Fruit fly (Drosophila melanogaster) whole organism, embryonic: ENCODE data around the gene CG10195.

Source experiments
- Abd-B ChIP-seq: fragments of 200-800 bp; sonication (Bioruptor generic); optimal IDR thresholded peaks from 2 replicates; lab custom pipeline; 2018; ENCODE audit warnings: missing biosample characterization, mild to moderate bottlenecking, missing genetic modification characterization, moderate library complexity
- Blimp-1 ChIP-seq: fragments of 200-800 bp; sonication (Bioruptor generic); optimal IDR thresholded peaks from 3 replicates; lab custom pipeline; 2018; ENCODE audit warnings: missing biosample characterization, missing genetic modification characterization, mild to moderate bottlenecking, moderate library complexity, missing genetic modification reagents
- BtbVII ChIP-seq: fragments of 200-800 bp; sonication (Bioruptor generic); optimal IDR thresholded peaks from 3 replicates; lab custom pipeline; 2017; ENCODE audit warnings: missing biosample characterization, mild to moderate bottlenecking, missing genetic modification characterization
- CG10147 ChIP-seq: fragments of 200-800 bp; sonication (Bioruptor generic); optimal IDR thresholded peaks from 2 replicates; lab custom pipeline; 2019; ENCODE audit warnings: missing biosample characterization, mild to moderate bottlenecking, missing genetic modification characterization, moderate library complexity
- CG10267 ChIP-seq: fragments of 200-800 bp; sonication (Bioruptor generic); optimal IDR thresholded peaks from 2 replicates; lab custom pipeline; 2018; ENCODE audit warnings: missing biosample characterization, mild to moderate bottlenecking, missing genetic modification characterization, moderate library complexity
- CG10366 ChIP-seq: fragments of 200-800 bp; sonication (Bioruptor generic); IDR thresholded peaks from 2 replicates; pipeline ENCODE4 v1.3.6; 2022; ENCODE audit warnings: missing biosample characterization, missing genetic modification characterization
- CG1233 ChIP-seq: fragments of 200-800 bp; sonication (Bioruptor generic); optimal IDR thresholded peaks from 4 replicates; lab custom pipeline; 2018; ENCODE audit warnings: missing biosample characterization, mild to moderate bottlenecking, missing genetic modification characterization
- CG16813 ChIP-seq: fragments of 200-800 bp; sonication (Bioruptor generic); IDR thresholded peaks from 3 replicates; pipeline ENCODE4 v1.3.6; 2022; ENCODE audit warnings: missing biosample characterization, missing genetic modification characterization; ENCODE audit not compliant: partially characterized antibody
- CG17802 ChIP-seq: fragments of 200-800 bp; sonication (Bioruptor generic); optimal IDR thresholded peaks from 2 replicates; lab custom pipeline; 2018; ENCODE audit warnings: missing biosample characterization, mild to moderate bottlenecking, missing genetic modification characterization, moderate library complexity
- CG30403 ChIP-seq: fragments of 200-800 bp; sonication (Bioruptor generic); optimal IDR thresholded peaks from 3 replicates; lab custom pipeline; 2016; ENCODE audit warnings: missing biosample characterization, missing genetic modification characterization
- CG31365 ChIP-seq: fragments of 200-800 bp; sonication (Bioruptor generic); optimal IDR thresholded peaks from 2 replicates; lab custom pipeline; 2018; ENCODE audit warnings: missing biosample characterization, mild to moderate bottlenecking, missing genetic modification characterization
- CG3163 ChIP-seq: fragments of 200-800 bp; sonication (Bioruptor generic); optimal IDR thresholded peaks from 3 replicates; lab custom pipeline; 2016; ENCODE audit warnings: missing biosample characterization, missing genetic modification characterization
- CG3407 ChIP-seq: fragments of 200-800 bp; sonication (Bioruptor generic); optimal IDR thresholded peaks from 2 replicates; lab custom pipeline; 2018; ENCODE audit warnings: missing biosample characterization, mild to moderate bottlenecking, missing genetic modification characterization
- CG5180 ChIP-seq: fragments of 200-800 bp; sonication (Bioruptor generic); optimal IDR thresholded peaks from 3 replicates; lab custom pipeline; 2017; ENCODE audit warnings: missing biosample characterization, missing genetic modification characterization, mild to moderate bottlenecking, moderate library complexity, missing genetic modification reagents
- CG8924 ChIP-seq: fragments of 200-800 bp; optimal IDR thresholded peaks from 3 replicates; lab custom pipeline; 2019; ENCODE audit warnings: missing biosample characterization, mild to moderate bottlenecking, missing genetic modification characterization, moderate library complexity
- Ets97D ChIP-seq: fragments of 200-800 bp; sonication (Bioruptor generic); optimal IDR thresholded peaks from 3 replicates; lab custom pipeline; 2016; ENCODE audit warnings: missing biosample characterization, missing genetic modification characterization
- H2.0 ChIP-seq: fragments of 200-800 bp; sonication (Bioruptor generic); IDR thresholded peaks from 2 replicates; pipeline ENCODE4 v1.3.6; 2022; ENCODE audit warnings: missing biosample characterization, missing genetic modification characterization
- HLH4C ChIP-seq: fragments of 200-800 bp; sonication (Bioruptor generic); IDR thresholded peaks from 3 replicates; pipeline ENCODE4 v1.3.6; 2022; ENCODE audit warnings: missing biosample characterization, missing genetic modification characterization; ENCODE audit not compliant: partially characterized antibody
- Hmr ChIP-seq: fragments of 200-800 bp; sonication (Bioruptor generic); optimal IDR thresholded peaks from 3 replicates; lab custom pipeline; 2017; ENCODE audit warnings: mild to moderate bottlenecking, missing biosample characterization, missing genetic modification reagents, missing genetic modification characterization
- Hr39 ChIP-seq: fragments of >200 bp; optimal IDR thresholded peaks from 2 replicates; lab custom pipeline; 2017
- Neu2 ChIP-seq: fragments of 200-800 bp; sonication (Bioruptor generic); optimal IDR thresholded peaks from 3 replicates; lab custom pipeline; 2016; ENCODE audit warnings: missing biosample characterization, missing genetic modification characterization, borderline replicate concordance
- Opbp ChIP-seq: fragments of 200-800 bp; sonication (Bioruptor generic); IDR thresholded peaks from 3 replicates; pipeline ENCODE4 v1.3.6; 2022; ENCODE audit warnings: missing biosample characterization, missing genetic modification characterization; ENCODE audit not compliant: partially characterized antibody
- Ptx1 ChIP-seq: fragments of 200-800 bp; sonication (Bioruptor generic); IDR thresholded peaks from 2 replicates; pipeline ENCODE4 v1.3.6; 2022; ENCODE audit warnings: missing biosample characterization, missing genetic modification characterization
- Spps ChIP-seq: fragments of 200-800 bp; sonication (Bioruptor generic); optimal IDR thresholded peaks from 2 replicates; lab custom pipeline; 2018; ENCODE audit warnings: missing biosample characterization, mild to moderate bottlenecking, missing genetic modification characterization
- abd-A ChIP-seq: fragments of 200-800 bp; sonication (Bioruptor generic); optimal IDR thresholded peaks from 3 replicates; lab custom pipeline; 2019; ENCODE audit warnings: missing biosample characterization, mild to moderate bottlenecking, missing genetic modification characterization, moderate library complexity
- ara ChIP-seq: fragments of 200-800 bp; sonication (Bioruptor generic); IDR thresholded peaks from 2 replicates; pipeline ENCODE4 v1.3.6; 2022; ENCODE audit warnings: missing biosample characterization, missing genetic modification characterization
- ase ChIP-seq: fragments of 200-800 bp; sonication (Bioruptor generic); IDR thresholded peaks from 3 replicates; pipeline ENCODE4 v1.3.6; 2022; ENCODE audit warnings: missing biosample characterization, missing genetic modification characterization
- caup ChIP-seq: fragments of 200-800 bp; sonication (Bioruptor generic); optimal IDR thresholded peaks from 3 replicates; lab custom pipeline; 2017; ENCODE audit warnings: missing biosample characterization, mild to moderate bottlenecking, missing genetic modification characterization, moderate library complexity; ENCODE audit not compliant: severe bottlenecking
- chinmo ChIP-seq: fragments of 200-800 bp; sonication (Bioruptor generic); IDR thresholded peaks from 4 replicates; pipeline ENCODE4 v1.3.6; 2022; ENCODE audit warnings: missing biosample characterization, missing genetic modification characterization; ENCODE audit not compliant: partially characterized antibody
- cwo ChIP-seq: fragments of 200-800 bp; sonication (Bioruptor generic); optimal IDR thresholded peaks from 3 replicates; lab custom pipeline; 2017; ENCODE audit warnings: missing biosample characterization, missing genetic modification characterization, mild to moderate bottlenecking, moderate library complexity, missing genetic modification reagents
- ewg ChIP-seq: fragments of 200-800 bp; sonication (Bioruptor generic); optimal IDR thresholded peaks from 3 replicates; lab custom pipeline; 2017; ENCODE audit warnings: mild to moderate bottlenecking, missing biosample characterization, missing genetic modification reagents, missing genetic modification characterization
- fu2 ChIP-seq: fragments of 200-800 bp; sonication (Bioruptor generic); optimal IDR thresholded peaks from 2 replicates; lab custom pipeline; 2016; ENCODE audit warnings: missing biosample characterization, missing genetic modification characterization
- gfzf ChIP-seq: fragments of 200-800 bp; sonication (Bioruptor generic); optimal IDR thresholded peaks from 2 replicates; lab custom pipeline; 2016; ENCODE audit warnings: missing biosample characterization, mild to moderate bottlenecking, missing genetic modification characterization, moderate library complexity
- gsb-n ChIP-seq: fragments of 200-800 bp; sonication (Bioruptor generic); optimal IDR thresholded peaks from 3 replicates; lab custom pipeline; 2018; ENCODE audit warnings: missing biosample characterization, mild to moderate bottlenecking, missing genetic modification characterization
- klu ChIP-seq: fragments of 200-800 bp; sonication (Bioruptor generic); IDR thresholded peaks from 2 replicates; pipeline ENCODE4 v1.3.6; 2022; ENCODE audit warnings: missing biosample characterization, missing genetic modification characterization
- kni ChIP-seq: fragments of 200-800 bp; sonication (Bioruptor generic); optimal IDR thresholded peaks from 3 replicates; lab custom pipeline; 2017; ENCODE audit warnings: mild to moderate bottlenecking, missing biosample characterization, missing genetic modification reagents, missing genetic modification characterization
- lola ChIP-seq, 3 experiments: fragments of >200 bp in 2 of 3; fragments of 200-800 bp in 1 of 3; sonication (Bioruptor generic) in 1 of 3; optimal IDR thresholded peaks; 2 replicates each; lab custom pipeline; 2017 to 2019; ENCODE audit warnings: missing biosample characterization in 3 of 3, missing genetic modification characterization in 3 of 3, mild to moderate bottlenecking in 1 of 3, moderate library complexity in 1 of 3
- nau ChIP-seq: fragments of 200-800 bp; sonication (Bioruptor generic); optimal IDR thresholded peaks from 3 replicates; lab custom pipeline; 2017; ENCODE audit warnings: missing biosample characterization, mild to moderate bottlenecking, missing genetic modification characterization, missing genetic modification reagents
- org-1 ChIP-seq: fragments of 200-800 bp; sonication (Bioruptor generic); optimal IDR thresholded peaks from 2 replicates; lab custom pipeline; 2017; ENCODE audit warnings: missing biosample characterization, missing genetic modification characterization
- rib ChIP-seq: fragments of 200-800 bp; sonication (Bioruptor generic); IDR thresholded peaks from 2 replicates; pipeline ENCODE4 v1.3.6; 2022; ENCODE audit warnings: missing biosample characterization, missing genetic modification characterization
- run ChIP-seq: fragments of 200-800 bp; sonication (Bioruptor generic); optimal IDR thresholded peaks from 3 replicates; lab custom pipeline; 2018; ENCODE audit warnings: missing biosample characterization, mild to moderate bottlenecking, missing genetic modification characterization
- sens ChIP-seq: fragments of 200-800 bp; sonication (Bioruptor generic); peaks from one replicate; lab custom pipeline; 2016; ENCODE audit warnings: missing biosample characterization, missing genetic modification characterization
- sim ChIP-seq: fragments of 200-800 bp; sonication (Bioruptor generic); IDR thresholded peaks from 2 replicates; pipeline ENCODE4 v1.3.6; 2022; ENCODE audit warnings: missing biosample characterization, missing genetic modification characterization
- sr ChIP-seq: fragments of 200-800 bp; sonication (Bioruptor generic); IDR thresholded peaks from 3 replicates; pipeline ENCODE4 v1.3.6; 2022; ENCODE audit warnings: missing biosample characterization, missing genetic modification characterization
- trh ChIP-seq: fragments of 200-800 bp; sonication (Bioruptor generic); optimal IDR thresholded peaks from 2 replicates; lab custom pipeline; 2016; ENCODE audit warnings: missing biosample characterization, missing genetic modification characterization
- tx ChIP-seq: fragments of 200-800 bp; sonication (Bioruptor generic); optimal IDR thresholded peaks from 2 replicates; lab custom pipeline; 2016; ENCODE audit warnings: missing biosample characterization, missing genetic modification characterization
- wor ChIP-seq: fragments of 200-800 bp; sonication (Bioruptor generic); IDR thresholded peaks from 2 replicates; pipeline ENCODE4 v1.3.6; 2022; ENCODE audit warnings: missing biosample characterization, missing genetic modification characterization
- zen ChIP-seq: fragments of 200-800 bp; sonication (Bioruptor generic); optimal IDR thresholded peaks from 3 replicates; lab custom pipeline; 2018; ENCODE audit warnings: missing biosample characterization, mild to moderate bottlenecking, missing genetic modification characterization, moderate library complexity

The CG10195 gene

DNA sequence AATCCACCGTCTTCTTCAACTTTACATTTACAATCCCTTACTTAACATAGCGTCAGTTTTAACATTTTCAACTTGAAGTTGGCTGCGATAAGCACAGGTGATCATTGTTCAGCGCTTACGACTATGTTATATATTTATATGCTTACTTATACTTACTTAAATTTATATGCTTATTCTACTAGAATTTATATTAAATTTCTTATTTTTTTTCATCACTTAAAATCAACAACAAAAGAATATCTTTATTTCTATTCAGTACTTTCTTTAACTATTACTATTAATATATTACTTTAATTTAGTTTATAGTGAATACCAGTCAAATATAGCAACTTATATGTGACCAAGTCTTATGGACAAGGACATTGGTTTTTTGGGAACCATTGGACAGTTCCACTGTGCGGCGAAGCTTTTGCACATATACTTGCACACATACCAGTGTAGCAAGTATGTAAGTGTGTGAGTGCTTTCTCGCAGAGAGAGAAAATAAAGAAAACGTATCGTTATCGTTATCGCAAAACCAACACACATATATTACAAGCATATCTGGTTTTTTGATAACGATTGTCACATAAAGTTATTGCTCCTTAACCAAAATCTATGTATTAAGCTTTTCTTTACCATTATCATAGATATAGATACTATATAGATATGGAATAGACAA, 32.8 kb upstream of the CG10195 start, which contains the start of gene Hasp (continued):
- TF ChIP-seq CG3407 = no peak
- no peak for TF ChIP-seq CG3163 (GFP tag; lab: Kevin White, UChicago)
- TF ChIP-seq sr = no peak
- no peak for TF ChIP-seq wor (GFP tag; lab: Robert Waterston, UW)
- TF ChIP-seq cwo = peak; percentile 29
- 0 out of 2 replicates have a peak, but pooled peaks have one; percentile 19 for TF ChIP-seq H2.0 (GFP tag; lab: Robert Waterston, UW)
- peak; percentile 29 for TF ChIP-seq CG1233 (GFP tag; lab: Kevin White, UChicago)
- TF ChIP-seq Hmr (GFP tag; lab: Kevin White, UChicago) = peak; percentile 43
- no peak for TF ChIP-seq abd-A (tag; lab: Kevin White, UChicago)
- no peak for TF ChIP-seq Neu2 (GFP tag; lab: Kevin White, UChicago)
- peak; percentile 52 for TF ChIP-seq CG10147 (GFP tag; lab: Kevin White, UChicago)
- no peak for TF ChIP-seq Hr39
- TF ChIP-seq BtbVII (GFP tag; lab: Kevin White, UChicago) = no peak
- peak; percentile 41 for TF ChIP-seq ewg (GFP tag; lab: Kevin White, UChicago)
- TF ChIP-seq zen (tag; lab: Kevin White, UChicago) = no peak
- TF ChIP-seq org-1 (GFP tag; lab: Kevin White, UChicago) = no peak
- TF ChIP-seq Abd-B (GFP tag; lab: Kevin White, UChicago) = peak; percentile 41
- TF ChIP-seq nau (GFP tag; lab: Kevin White, UChicago) = no peak
- TF ChIP-seq Ets97D (GFP tag; lab: Kevin White, UChicago) = peak; percentile 55
- TF ChIP-seq CG8924 (tag; lab: Kevin White, UChicago) = peak; percentile 9
- TF ChIP-seq CG17802 (tag; lab: Kevin White, UChicago) = no peak
- no peak for TF ChIP-seq CG31365 (tag; lab: Kevin White, UChicago)
- peak; percentile 72; the same call in 1 of the 4 replicates for TF ChIP-seq chinmo (GFP tag; lab: Robert Waterston, UW)
- TF ChIP-seq Blimp-1 = peak; percentile 75
- peak; percentile 51 for TF ChIP-seq Ptx1 (GFP tag; lab: Robert Waterston, UW)
- peak; percentile 68 for TF ChIP-seq CG16813 (GFP tag; lab: Robert Waterston, UW)
- no peak for TF ChIP-seq CG5180 (GFP tag; lab: Kevin White, UChicago)
- peak; percentile 40; the same call in 1 of the 3 replicates for TF ChIP-seq ase (GFP tag; lab: Robert Waterston, UW)
- peak; percentile 51 for TF ChIP-seq caup (GFP tag; lab: Kevin White, UChicago)
- no peak for TF ChIP-seq klu
- TF ChIP-seq fu2 = no peak
- no peak for TF ChIP-seq run (tag; lab: Kevin White, UChicago)
- TF ChIP-seq sim (GFP tag; lab: Robert Waterston, UW) = no peak; the same call in 1 of the 2 replicates
- TF ChIP-seq lola (GFP tag; optimal IDR thresholded peaks at IDR 0.05; lab: Kevin White, UChicago) = peak in 1 of 3 experiments; percentile 38
- no peak for TF ChIP-seq kni (GFP tag; lab: Kevin White, UChicago)
- peak; percentile 94 for TF ChIP-seq HLH4C (GFP tag; lab: Robert Waterston, UW)
- no peak for TF ChIP-seq gfzf (GFP tag; lab: Kevin White, UChicago)
- peak; percentile 51 for TF ChIP-seq CG30403 (GFP tag; lab: Kevin White, UChicago)
- no peak for TF ChIP-seq gsb-n
- peak; percentile 16 for TF ChIP-seq trh (GFP tag; lab: Kevin White, UChicago)
- TF ChIP-seq Spps (tag; lab: Kevin White, UChicago) = peak; percentile 52
- no peak for TF ChIP-seq tx
- peak; percentile 17; the same call in 1 of the 2 replicates for TF ChIP-seq CG10366 (GFP tag; lab: Robert Waterston, UW)
- peak; percentile 44; the same call in 1 of the 2 replicates for TF ChIP-seq ara (GFP tag; lab: Robert Waterston, UW)
- peak; percentile 88 for TF ChIP-seq sens (GFP tag; lab: Kevin White, UChicago)
- peak; percentile 84; the same call in 2 of the 3 replicates for TF ChIP-seq Opbp (GFP tag; lab: Robert Waterston, UW)
- TF ChIP-seq rib = no peak
- TF ChIP-seq CG10267 = peak; percentile 69
